Fruit fly (Drosophila melanogaster): ENCODE results near the gene CG42680.

Gene CG42680

dm6 chr2L:14614897-14615602, 27.0 kb upstream of the CG42680 start, which contains the start of the genes Adh and Adhr (continued):
- TF ChIP-seq Dfd (GFP tag; optimal IDR thresholded peaks at IDR 0.05) = no peak
- TF ChIP-seq pita (GFP tag; optimal IDR thresholded peaks at IDR 0.05) = no peak
- peak; percentile 55 for TF ChIP-seq wor (GFP tag; IDR thresholded peaks at IDR 0.05)
- no peak for TF ChIP-seq HLHmδ (GFP tag; optimal IDR thresholded peaks at IDR 0.05)
- TF ChIP-seq CG13424 (tag; optimal IDR thresholded peaks at IDR 0.05) = peak; percentile 86
- TF ChIP-seq cad (GFP tag; optimal IDR thresholded peaks at IDR 0.05) = no peak
- peak; percentile 19 for TF ChIP-seq jumu (GFP tag; optimal IDR thresholded peaks at IDR 0.05)
- TF ChIP-seq NFAT (GFP tag; IDR thresholded peaks at IDR 0.05) = peak; percentile 31; the same call in 1 of the 2 replicates
- peak; percentile 82 for TF ChIP-seq CG7839 (tag; optimal IDR thresholded peaks at IDR 0.05)
- TF ChIP-seq MESR4 (GFP tag; optimal IDR thresholded peaks at IDR 0.05) = no peak
- TF ChIP-seq cwo (GFP tag; optimal IDR thresholded peaks at IDR 0.05) = peak; percentile 80
- no peak for TF ChIP-seq D (optimal IDR thresholded peaks at IDR 0.05)
- peak; percentile 67 for TF ChIP-seq D (GFP tag; optimal IDR thresholded peaks at IDR 0.05)
- TF ChIP-seq amos (GFP tag; IDR thresholded peaks at IDR 0.05; ENCODE audit: partially characterized antibody) = no peak
- TF ChIP-seq repo (GFP tag; optimal IDR thresholded peaks at IDR 0.05) = peak; percentile 40
- TF ChIP-seq Med (GFP tag) = peak; percentile 86
- TF ChIP-seq stwl (tag; optimal IDR thresholded peaks at IDR 0.05) = no peak
- TF ChIP-seq jing (GFP tag; optimal IDR thresholded peaks at IDR 0.05) = no peak
- no peak for TF ChIP-seq nerfin-2 (GFP tag; IDR thresholded peaks at IDR 0.05; ENCODE audit: partially characterized antibody)
- peak; percentile 83 for TF ChIP-seq CG31441 (GFP tag; IDR thresholded peaks at IDR 0.05)
- peak; percentile 10 for TF ChIP-seq CG12769 (tag; optimal IDR thresholded peaks at IDR 0.05)
- TF ChIP-seq sd (tag; optimal IDR thresholded peaks at IDR 0.05) = peak; percentile 14
- peak; percentile 55 for TF ChIP-seq ATbp (GFP tag; optimal IDR thresholded peaks at IDR 0.05)
- peak; percentile 73 for TF ChIP-seq CG4424 (GFP tag; optimal IDR thresholded peaks at IDR 0.05)
- TF ChIP-seq br (optimal IDR thresholded peaks at IDR 0.05) = no peak
- TF ChIP-seq HmgZ (tag; optimal IDR thresholded peaks at IDR 0.05) = peak; percentile 58
- TF ChIP-seq CG31388 (GFP tag; optimal IDR thresholded peaks at IDR 0.05) = no peak
- peak; percentile 69 for TF ChIP-seq fd3F (GFP tag; optimal IDR thresholded peaks at IDR 0.05)
- peak; percentile 36; the same call in 1 of the 3 replicates for TF ChIP-seq jigr1 (GFP tag; IDR thresholded peaks at IDR 0.05)
- TF ChIP-seq CG34376 (GFP tag; optimal IDR thresholded peaks at IDR 0.05) = peak; percentile 26
- TF ChIP-seq CG4282 (GFP tag; optimal IDR thresholded peaks at IDR 0.05) = no peak
- peak; percentile 23 for TF ChIP-seq gsb-n (tag; optimal IDR thresholded peaks at IDR 0.05)
- TF ChIP-seq dmrt99B (tag; optimal IDR thresholded peaks at IDR 0.05) = peak; percentile 85
- no peak for TF ChIP-seq dan (GFP tag; IDR thresholded peaks at IDR 0.05)
- no peak for TF ChIP-seq run (tag; optimal IDR thresholded peaks at IDR 0.05)
- TF ChIP-seq CG11723 (GFP tag; optimal IDR thresholded peaks at IDR 0.05) = peak; percentile 36
- peak; percentile 65 for TF ChIP-seq HHEX (GFP tag; optimal IDR thresholded peaks at IDR 0.05)
- peak; percentile 22 for TF ChIP-seq CG9876 (GFP tag; optimal IDR thresholded peaks at IDR 0.05)
- TF ChIP-seq bbx (GFP tag; IDR thresholded peaks at IDR 0.05; ENCODE audit: partially characterized antibody) = no peak
- TF ChIP-seq otp (GFP tag; IDR thresholded peaks at IDR 0.05) = 0 out of 3 replicates have a peak, but pooled peaks have one; percentile 56
- TF ChIP-seq Hsf (GFP tag; optimal IDR thresholded peaks at IDR 0.05) = peak; percentile 85
- peak; percentile 58; the same call in 1 of the 2 replicates for TF ChIP-seq CG3847 (GFP tag; IDR thresholded peaks at IDR 0.05)
- TF ChIP-seq Dll (GFP tag; IDR thresholded peaks at IDR 0.05; ENCODE audit: partially characterized antibody) = no peak
- TF ChIP-seq salm (tag; optimal IDR thresholded peaks at IDR 0.05) = peak; percentile 28
- peak; percentile 34 for TF ChIP-seq CG4854 (GFP tag; optimal IDR thresholded peaks at IDR 0.05)
- peak; percentile 77 for TF ChIP-seq CG10979 (tag; optimal IDR thresholded peaks at IDR 0.05)
- no peak for TF ChIP-seq CG11560 (tag; IDR thresholded peaks at IDR 0.05)
- no peak for TF ChIP-seq h (optimal IDR thresholded peaks at IDR 0.05)
- peak; percentile 61 for TF ChIP-seq CG16815 (GFP tag; optimal IDR thresholded peaks at IDR 0.05)
- peak; percentile 13 for TF ChIP-seq CG10274 (GFP tag; optimal IDR thresholded peaks at IDR 0.05)
